Worm (Caenorhabditis elegans) whole organism, dauer: ENCODE measurements around the gene drp-1.

Experiments
- unc-62 ChIP-seq: sonication (generic microtip); optimal IDR thresholded peaks from 2 replicates; lab custom pipeline; 2017; ENCODE audit warnings: missing biosample characterization, missing genetic modification reagents, missing genetic modification characterization

Gene drp-1

DNA sequence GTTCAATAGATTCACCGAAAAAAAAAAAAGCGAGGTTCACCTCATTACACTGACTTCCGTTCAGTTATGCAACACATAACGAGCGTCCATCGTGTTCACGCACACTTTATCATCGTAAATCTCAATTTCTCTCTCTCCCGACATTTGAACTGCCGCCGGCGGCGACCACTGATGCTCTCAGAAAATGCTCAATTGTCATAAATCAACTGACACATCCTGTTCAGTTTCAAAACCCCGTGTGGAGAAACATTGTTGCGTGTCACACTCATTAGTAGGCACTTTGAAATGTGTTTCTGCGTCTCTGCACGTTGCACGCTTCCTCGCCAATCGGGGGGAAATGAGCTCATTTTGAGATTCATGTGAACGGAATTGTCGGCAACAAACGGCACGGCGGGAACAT, 2.5 kb upstream of the drp-1 start:
- TF ChIP-seq unc-62 (GFP tag; lab: Kevin White, UChicago): no peak

DNA sequence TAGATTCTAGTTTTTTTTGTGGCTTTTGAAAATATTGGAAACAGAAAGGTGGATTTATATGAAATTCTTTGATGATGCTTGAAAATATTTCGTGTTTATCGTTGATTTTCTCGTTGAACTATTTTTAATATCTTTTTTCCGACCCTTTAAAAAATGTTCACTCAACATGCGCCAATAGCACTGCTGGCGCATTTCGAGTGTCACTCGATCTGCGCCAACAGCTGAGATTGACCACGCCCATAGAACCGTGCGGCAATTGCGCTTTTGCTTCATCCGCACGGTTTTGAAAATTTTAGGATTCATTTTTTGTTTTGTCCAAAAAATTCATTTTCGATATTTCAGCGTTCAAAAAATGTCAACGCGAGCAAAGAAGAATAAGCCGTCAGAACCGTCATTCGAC, 3.0 kb downstream of the drp-1 start, which contains the start of gene tebp-2:
Gene tebp-2 (plus strand): TSS at position 343 of the 400 bp plus-strand sequence.
- no peak for TF ChIP-seq unc-62 (GFP tag; lab: Kevin White, UChicago)

DNA sequence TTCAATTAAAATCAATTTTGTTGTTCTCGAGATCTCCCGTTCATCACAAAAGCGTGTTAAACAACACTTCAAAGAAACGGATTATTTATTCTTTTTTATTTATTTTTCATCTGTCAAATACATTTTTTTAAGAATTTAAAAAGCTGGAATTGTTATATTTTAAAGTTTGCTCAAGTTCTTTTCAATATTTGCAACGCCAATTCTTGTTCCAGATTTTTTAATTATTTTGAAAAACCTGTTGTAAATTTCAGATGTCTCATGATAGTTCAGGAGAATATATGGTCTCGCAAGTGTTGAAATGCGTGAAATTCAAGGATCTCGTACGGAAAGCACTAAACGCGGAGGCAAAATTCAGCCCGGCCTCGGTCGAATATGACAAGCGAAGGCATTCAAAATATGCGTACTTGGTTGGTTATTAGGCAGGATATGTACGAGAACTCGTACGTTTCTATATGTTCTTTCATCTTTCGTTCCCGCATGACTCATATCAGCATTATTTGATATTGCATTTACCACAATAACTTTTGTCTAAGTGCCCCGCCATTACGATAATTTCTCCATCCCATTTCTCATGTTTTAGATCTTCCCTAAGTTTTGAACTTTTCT, 6.4 kb downstream of the drp-1 start, which contains the start of gene cec-6:
Gene cec-6 (plus strand): TSS at position 252 of the 606 bp plus-strand sequence.
- TF ChIP-seq unc-62 (GFP tag; lab: Kevin White, UChicago): no peak

DNA sequence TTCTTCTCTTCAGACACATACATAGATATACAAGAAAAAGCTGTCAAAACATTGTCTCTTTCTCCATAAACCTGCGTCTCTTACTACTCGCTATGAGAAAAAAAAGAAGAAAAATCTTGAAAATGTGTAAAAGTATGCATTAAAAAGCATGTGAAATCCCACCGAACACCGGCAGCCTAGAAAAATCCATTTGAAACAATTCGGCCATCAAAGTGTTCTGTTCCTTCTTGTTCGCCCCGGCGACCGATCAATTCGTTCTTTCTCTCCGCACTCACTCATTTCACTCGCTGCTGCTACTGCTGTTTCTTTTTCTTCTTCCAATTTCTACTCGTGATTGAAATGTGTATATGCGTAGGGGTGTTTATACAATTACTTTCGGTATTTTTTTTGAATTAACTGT, 10.6 kb downstream of the drp-1 start:
- TF ChIP-seq unc-62 (GFP tag; lab: Kevin White, UChicago): no peak

DNA sequence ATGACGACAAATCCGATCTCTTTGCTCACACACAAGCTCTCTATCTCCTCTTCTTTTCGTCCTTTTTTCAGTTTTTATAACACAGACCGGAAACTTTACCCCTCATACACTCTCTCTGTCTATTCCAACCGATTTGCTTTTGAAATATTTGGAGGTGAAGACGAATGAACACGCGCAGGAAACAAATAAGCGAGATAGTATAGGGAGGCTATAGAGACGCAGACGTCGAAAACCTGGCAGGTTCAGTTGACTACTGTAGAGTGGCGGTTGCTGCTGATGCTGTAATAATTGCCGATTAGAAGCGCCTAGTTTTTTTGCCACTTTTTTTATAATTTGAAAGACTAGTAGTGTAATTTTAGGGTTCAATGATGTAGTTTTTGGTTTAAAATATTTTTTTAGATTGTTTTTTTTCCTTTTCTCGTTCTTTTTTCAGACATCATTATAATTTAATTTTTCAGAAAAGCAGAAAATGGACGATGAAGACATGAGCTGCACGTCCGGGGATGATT, 12.4 kb downstream of the drp-1 start, which contains the start of gene ari-2:
Gene ari-2 (plus strand): TSS at position 459 of the 509 bp plus-strand sequence.
- TF ChIP-seq unc-62 (GFP tag; lab: Kevin White, UChicago): no peak

DNA sequence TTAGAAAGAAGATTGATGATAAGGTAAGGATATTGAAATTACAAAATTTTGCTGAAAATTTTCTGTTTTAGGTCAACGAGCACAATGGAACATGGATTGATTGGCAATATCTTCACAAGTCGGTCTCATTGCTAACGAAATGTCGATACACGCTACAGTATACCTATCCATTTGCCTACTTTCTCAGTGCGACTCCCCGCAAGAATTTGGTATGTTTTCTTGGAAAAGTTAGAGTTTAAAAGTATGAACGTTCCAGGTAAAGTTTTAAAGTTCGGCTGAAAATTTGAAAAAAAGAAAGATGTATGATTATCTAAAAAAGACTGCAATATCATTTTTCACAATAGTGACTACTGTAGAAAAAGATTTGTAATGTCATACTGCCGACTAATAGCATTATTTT, 15.9 kb downstream of the drp-1 start:
- no peak for TF ChIP-seq unc-62 (GFP tag; lab: Kevin White, UChicago)

DNA sequence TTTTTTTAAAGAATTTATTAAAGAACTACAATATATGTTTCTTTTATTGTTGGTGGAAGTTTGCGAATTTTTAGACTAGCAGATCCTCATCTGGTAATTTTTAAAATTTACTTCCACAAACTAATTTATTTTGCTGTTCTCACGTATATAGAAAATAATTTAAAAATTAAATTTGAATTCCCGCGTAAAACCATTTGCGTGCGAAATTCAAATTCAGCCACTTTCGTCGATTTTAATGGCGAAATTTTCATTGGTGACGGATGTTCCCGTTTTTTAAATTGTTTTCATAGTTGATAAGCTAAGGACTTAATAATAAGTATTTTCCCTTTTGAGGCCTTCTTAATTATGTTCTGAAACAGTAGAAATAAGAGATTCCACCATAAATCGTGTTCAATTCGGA, 22.8 kb downstream of the drp-1 start:
- no peak for TF ChIP-seq unc-62 (GFP tag; lab: Kevin White, UChicago)

DNA sequence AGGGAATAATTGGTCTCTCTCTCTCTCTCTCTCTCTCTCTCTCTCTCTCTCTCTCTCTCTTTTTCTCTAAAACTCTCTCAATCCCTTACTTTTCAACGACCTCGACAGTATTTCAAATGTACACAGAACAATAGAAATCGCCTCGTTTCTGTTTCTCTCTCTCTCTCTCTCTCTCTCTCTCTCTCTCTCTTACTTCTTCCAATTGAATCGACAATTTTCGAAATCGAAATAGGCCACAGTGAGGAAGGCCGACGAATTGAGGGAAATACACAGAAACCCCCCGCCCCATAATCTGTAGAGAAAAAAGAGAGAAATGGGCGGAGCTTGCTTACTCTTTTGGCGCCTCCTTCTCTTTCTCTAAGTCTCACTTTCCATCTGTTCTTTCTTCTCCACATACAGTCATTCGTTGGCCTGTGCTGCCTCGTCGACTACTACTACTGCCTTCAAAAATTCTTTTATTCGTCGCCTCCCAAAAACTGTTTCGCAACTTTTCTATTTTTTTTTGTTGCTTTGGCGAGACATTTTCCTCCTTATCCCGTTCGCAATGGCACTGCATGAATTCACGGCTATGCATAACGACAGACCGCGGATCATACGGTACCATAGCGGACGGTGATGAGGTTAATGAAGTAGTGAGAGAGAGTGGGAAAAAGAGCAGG, 23.3 kb downstream of the drp-1 start:
- TF ChIP-seq unc-62 (GFP tag; lab: Kevin White, UChicago): no peak

DNA sequence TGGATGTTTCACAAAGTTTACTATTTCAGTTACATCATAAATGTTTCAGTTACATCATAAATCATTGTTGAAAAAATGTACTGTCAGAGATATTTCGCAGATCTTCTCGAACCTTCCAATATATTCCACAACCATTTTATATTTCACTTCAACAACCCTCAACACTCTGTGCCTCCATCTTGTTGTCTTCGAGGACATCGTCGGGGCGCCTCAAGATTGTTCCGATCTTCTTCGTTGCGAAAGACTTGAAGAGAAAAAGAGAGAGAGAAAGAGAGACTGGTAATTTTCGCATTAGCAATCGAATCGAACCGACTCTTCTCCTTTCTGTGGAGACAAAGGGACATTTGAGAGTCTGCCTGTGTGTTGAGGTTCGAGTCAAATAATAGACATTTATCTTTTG, 25.0 kb downstream of the drp-1 start:
- no peak for TF ChIP-seq unc-62 (GFP tag; lab: Kevin White, UChicago)

DNA sequence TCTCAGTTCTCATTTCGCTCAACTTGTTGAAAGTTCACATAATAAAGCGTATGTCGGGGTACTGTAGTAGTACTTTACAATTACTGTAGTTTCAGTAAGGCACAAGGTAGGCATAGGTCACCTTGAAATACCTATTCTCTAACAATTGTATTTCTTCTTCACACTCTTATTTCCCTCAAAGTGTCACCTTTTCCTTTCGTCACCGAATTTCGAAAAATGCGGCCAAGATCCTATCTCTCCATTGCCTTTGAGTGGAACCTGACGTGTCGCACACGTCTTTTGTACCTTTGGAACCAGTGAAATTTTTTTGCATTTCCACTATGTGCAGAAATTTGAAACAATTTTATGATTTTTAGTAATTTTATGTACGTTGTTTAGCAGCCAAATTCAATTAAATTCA, 26.0 kb downstream of the drp-1 start:
- TF ChIP-seq unc-62 (GFP tag; lab: Kevin White, UChicago): no peak

DNA sequence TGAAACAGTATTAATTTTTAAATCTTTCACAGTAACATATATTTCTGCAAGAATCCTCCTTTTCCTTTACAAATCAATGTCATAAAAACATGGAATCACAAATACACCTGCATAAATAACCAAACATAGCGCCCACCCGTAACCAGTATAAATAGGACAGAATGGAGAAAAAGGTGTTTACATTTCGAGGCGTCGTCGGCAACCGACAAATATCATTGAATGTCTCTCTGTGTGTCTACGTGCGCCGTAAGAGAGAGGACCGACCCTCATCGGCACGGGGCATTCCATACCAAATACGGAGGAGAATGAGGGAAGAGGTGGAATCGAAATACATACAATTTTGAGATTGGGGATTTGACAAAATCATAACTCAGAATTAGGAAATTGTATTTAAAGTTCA, 26.8 kb downstream of the drp-1 start:
- TF ChIP-seq unc-62 (GFP tag; lab: Kevin White, UChicago): no peak

DNA sequence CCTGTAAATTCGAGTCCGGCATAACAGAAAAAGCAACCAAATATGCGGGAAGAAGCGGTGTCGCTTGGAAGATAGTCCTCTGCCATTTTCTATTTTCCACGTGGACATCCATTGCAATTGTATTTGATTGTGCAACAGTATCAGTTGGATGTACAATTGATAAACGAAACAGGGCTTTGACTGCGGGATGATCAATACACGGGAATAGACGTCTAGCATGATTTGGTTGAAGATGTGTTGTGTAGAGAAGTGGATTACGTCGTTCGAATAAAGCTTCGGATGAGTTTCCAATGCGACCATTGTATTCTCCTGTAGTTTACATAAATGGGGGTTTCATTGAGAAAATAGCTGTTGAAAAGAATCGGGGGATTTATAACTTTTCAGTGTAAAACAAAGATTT, 34.4 kb downstream of the drp-1 start:
- no peak for TF ChIP-seq unc-62 (GFP tag; lab: Kevin White, UChicago)

DNA sequence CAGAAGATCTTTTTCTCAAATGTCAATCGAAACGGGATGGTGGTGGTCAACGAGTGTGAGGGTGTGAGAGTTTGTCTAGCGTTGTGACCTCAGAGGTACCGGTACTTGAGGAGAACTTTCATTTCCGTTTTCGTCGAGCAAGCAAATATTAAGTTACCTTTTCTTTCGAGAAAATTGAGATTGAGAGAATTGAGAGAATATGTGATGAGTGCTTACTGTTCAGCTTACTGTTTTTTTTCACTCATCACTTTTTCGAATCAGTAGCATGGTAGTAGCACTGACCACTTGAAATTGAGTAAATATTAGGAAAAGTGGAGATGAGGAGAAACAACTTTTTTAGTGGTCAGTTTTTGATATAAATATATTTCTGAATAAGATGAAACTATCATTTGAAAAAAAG, 35.7 kb downstream of the drp-1 start, which contains the start of gene T12E12.6:
Gene T12E12.6 (minus strand): TSS at position 101 of the 400 bp plus-strand sequence.
- no peak for TF ChIP-seq unc-62 (GFP tag; lab: Kevin White, UChicago)

DNA sequence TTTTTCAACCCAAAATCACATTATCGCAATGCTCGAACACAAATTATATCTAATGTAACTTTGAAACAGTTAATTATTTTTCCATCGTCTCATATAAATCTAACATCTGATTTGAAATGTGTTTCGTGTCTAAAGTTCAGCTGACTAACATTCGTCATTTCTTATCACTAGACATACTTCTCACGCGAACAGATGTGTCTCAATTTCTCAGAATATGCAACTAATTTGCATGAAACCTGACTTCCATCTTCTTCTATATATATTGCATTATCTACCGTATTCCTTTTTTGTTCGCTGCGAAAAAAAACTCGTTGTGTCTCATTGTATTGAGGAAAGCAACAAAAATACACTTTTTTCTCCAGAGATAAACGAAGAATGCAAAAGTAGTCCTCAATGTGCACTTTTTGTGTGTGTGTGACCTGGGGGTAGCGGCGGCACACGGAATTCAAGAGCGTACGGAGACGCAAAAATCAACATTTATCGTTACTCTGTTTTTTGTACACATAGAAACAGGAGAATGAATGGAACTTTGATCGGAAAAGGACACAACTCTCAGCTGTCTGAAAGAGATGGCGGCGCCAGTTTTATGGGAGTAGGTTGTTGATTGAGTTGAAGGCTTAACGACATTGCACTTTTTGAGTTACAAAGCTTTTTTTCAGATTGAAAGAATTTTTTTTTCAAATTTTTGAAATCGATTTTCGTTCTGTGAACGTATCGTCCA, 42.5 kb downstream of the drp-1 start:
- TF ChIP-seq unc-62 (GFP tag; lab: Kevin White, UChicago): no peak

DNA sequence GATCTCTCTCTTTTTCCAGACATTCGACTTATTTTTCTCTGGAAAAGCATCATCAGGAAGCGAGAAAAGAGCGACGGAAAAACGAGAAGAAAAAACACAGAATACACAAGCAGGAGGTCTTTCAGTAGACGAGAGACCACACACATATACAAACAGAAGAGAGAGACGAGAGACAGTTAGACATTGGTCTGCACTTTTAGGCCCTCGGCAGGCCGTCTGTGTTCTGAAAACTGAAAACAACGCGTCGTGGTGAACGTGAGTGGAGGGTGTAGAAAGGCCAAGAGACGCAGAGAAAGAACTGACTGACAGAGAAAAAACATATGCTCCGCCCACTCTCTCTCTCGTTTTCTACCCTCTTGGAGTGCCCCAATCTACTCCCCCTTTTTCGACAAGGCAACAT, 44.0 kb downstream of the drp-1 start:
- no peak for TF ChIP-seq unc-62 (GFP tag; lab: Kevin White, UChicago)

DNA sequence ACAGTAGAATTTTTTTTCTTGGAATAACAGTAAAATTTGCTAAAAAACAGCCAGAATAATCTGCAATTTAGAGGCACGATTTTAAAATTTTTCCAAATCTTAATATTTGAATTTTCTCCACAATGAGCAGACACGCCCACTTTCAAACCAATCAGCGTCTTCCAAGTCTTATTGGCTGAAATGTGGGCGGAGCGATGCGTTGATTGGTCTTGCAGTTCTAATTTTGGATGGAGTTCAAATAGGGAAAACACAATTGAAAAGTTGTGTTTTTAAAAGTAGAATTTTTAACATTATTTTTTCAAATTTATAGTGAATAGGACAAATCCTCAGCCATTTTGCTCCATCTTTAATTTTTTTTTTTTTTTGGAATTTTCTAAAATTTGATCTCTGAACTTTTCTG, 44.5 kb downstream of the drp-1 start:
- no peak for TF ChIP-seq unc-62 (GFP tag; lab: Kevin White, UChicago)
